Fruit fly (Drosophila melanogaster): ENCODE measurements around the gene Zw10.

Zw10 gene

dm6 chrX:2603851-2604505 lies at the start of gene Zw10, which contains the start of gene Klp3A:
Gene Zw10, plus strand, starts transcription at chrX:2604197.
Gene Klp3A, minus strand, starts transcription at chrX:2604052.
- no peak for TF ChIP-seq Hr78 (GFP tag; optimal IDR thresholded peaks at IDR 0.05)
- TF ChIP-seq Dfd (GFP tag; optimal IDR thresholded peaks at IDR 0.05) = no peak
- no peak for TF ChIP-seq Vsx2 (GFP tag; optimal IDR thresholded peaks at IDR 0.05; ENCODE audit: partially characterized antibody)
- TF ChIP-seq tai (GFP tag; optimal IDR thresholded peaks at IDR 0.05) = no peak
- no peak for TF ChIP-seq br (GFP tag; optimal IDR thresholded peaks at IDR 0.05)
- no peak for TF ChIP-seq lola (GFP tag; optimal IDR thresholded peaks at IDR 0.05)
- TF ChIP-seq CG9705 (GFP tag; optimal IDR thresholded peaks at IDR 0.05) = peak; percentile 36
- peak; percentile 49 for TF ChIP-seq h (GFP tag; optimal IDR thresholded peaks at IDR 0.05)
- TF ChIP-seq woc (GFP tag; optimal IDR thresholded peaks at IDR 0.05) = peak; percentile 69
- TF ChIP-seq psq (GFP tag; optimal IDR thresholded peaks at IDR 0.05) = no peak
- no peak for TF ChIP-seq Dif (GFP tag; optimal IDR thresholded peaks at IDR 0.05; ENCODE audit: partially characterized antibody)
- no peak for TF ChIP-seq sv (GFP tag; optimal IDR thresholded peaks at IDR 0.05)
- peak; percentile 17 for TF ChIP-seq OdsH (GFP tag; optimal IDR thresholded peaks at IDR 0.05)
- peak; percentile 31 for TF ChIP-seq ey (GFP tag; optimal IDR thresholded peaks at IDR 0.05)
- no peak for TF ChIP-seq pan (optimal IDR thresholded peaks at IDR 0.05)
- TF ChIP-seq dsf (GFP tag; optimal IDR thresholded peaks at IDR 0.05; ENCODE audit: borderline replicate concordance) = no peak
- TF ChIP-seq Sp1 (GFP tag; optimal IDR thresholded peaks at IDR 0.05) = peak; percentile 46
- TF ChIP-seq HLH106 (tag; optimal IDR thresholded peaks at IDR 0.05) = peak; percentile 62
- peak; percentile 31 for TF ChIP-seq rgr (GFP tag; optimal IDR thresholded peaks at IDR 0.05)
- TF ChIP-seq CG32264 (GFP tag; optimal IDR thresholded peaks at IDR 0.05) = no peak
- no peak for TF ChIP-seq dmrt93B (GFP tag; optimal IDR thresholded peaks at IDR 0.05)
- no peak for TF ChIP-seq fru (GFP tag; optimal IDR thresholded peaks at IDR 0.05)
- no peak for TF ChIP-seq Rel (GFP tag; optimal IDR thresholded peaks at IDR 0.05)
- TF ChIP-seq Rel (tag; optimal IDR thresholded peaks at IDR 0.05) = peak; percentile 28
- peak; percentile 77 for TF ChIP-seq Myc (optimal IDR thresholded peaks at IDR 0.05)
- no peak for TF ChIP-seq dl (GFP tag; optimal IDR thresholded peaks at IDR 0.05; ENCODE audit: insufficient read depth in 1 of 2, partially characterized antibody in 2 of 2)

- TF ChIP-seq br (GFP tag; optimal IDR thresholded peaks at IDR 0.05) (no peak), CG9705 (GFP tag; optimal IDR thresholded peaks at IDR 0.05) (no peak), foxo (GFP tag; optimal IDR thresholded peaks at IDR 0.05) (no peak), Hr78 (GFP tag; optimal IDR thresholded peaks at IDR 0.05) (no peak), brk (GFP tag; optimal IDR thresholded peaks at IDR 0.05) (no peak), Mio (GFP tag; optimal IDR thresholded peaks at IDR 0.05) (no peak), dl (GFP tag; optimal IDR thresholded peaks at IDR 0.05; ENCODE audit: insufficient read depth in 1 of 2, partially characterized antibody in 2 of 2) (no peak), Dfd (GFP tag; optimal IDR thresholded peaks at IDR 0.05) (no peak)
These were observed 23.5 kb upstream of the Zw10 start, which contains the start of the genes Vha36-3 and AANATL7 for dm6 chrX:2580319-2581008. Gene Vha36-3, minus strand, starts transcription at chrX:2580560. Gene AANATL7, plus strand, starts transcription at chrX:2580958.

DNA sequence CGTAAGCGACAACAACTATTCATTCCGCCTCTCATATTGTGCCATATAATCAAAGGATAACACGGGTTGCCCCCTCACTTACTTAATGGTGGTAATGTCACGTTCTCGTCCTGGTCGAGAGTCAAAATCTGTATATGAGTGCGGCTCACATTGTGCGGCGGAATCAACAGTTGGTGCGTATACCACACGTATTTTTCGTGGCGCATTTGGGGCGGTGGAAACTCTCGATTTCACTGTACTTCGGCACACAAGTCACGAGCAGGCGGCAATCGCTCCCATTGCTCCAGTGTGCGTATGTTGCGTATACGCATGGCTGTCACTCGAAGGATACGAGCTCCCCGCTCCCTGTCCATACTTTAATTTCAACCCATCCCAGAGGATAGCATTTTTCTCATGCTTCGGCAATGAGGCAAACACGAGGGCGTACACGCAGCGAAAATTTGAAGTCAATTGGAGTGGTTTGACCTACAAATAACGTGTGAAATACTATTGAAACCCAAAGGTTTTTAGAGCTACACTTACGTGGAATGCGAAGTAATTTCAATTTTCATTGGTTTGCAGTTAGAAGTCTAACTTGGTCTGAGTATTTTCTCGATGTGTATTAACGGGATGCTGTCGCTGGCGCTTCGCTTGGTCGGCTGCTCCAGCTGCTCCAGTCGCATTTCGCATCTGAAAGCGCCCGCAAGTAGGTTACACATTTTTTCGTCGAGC lies 22.0 kb upstream of the Zw10 start:
- TF ChIP-seq fru (GFP tag; optimal IDR thresholded peaks at IDR 0.05) = peak; percentile 36
- TF ChIP-seq Sp1 (GFP tag; optimal IDR thresholded peaks at IDR 0.05) = no peak
- peak; percentile 10 for TF ChIP-seq OdsH (GFP tag; optimal IDR thresholded peaks at IDR 0.05)
- peak; percentile 27 for TF ChIP-seq ey (GFP tag; optimal IDR thresholded peaks at IDR 0.05)
- peak; percentile 58 for TF ChIP-seq sv (GFP tag; optimal IDR thresholded peaks at IDR 0.05)
- TF ChIP-seq foxo (GFP tag; optimal IDR thresholded peaks at IDR 0.05) = peak in 1 of 2 experiments; percentile 44
- TF ChIP-seq h (GFP tag; optimal IDR thresholded peaks at IDR 0.05) = peak; percentile 38
- TF ChIP-seq brk (GFP tag; optimal IDR thresholded peaks at IDR 0.05) = no peak
- peak; percentile 2 for TF ChIP-seq psq (GFP tag; optimal IDR thresholded peaks at IDR 0.05)
- peak; percentile 19 for TF ChIP-seq rgr (GFP tag; optimal IDR thresholded peaks at IDR 0.05)
- TF ChIP-seq dmrt93B (GFP tag; optimal IDR thresholded peaks at IDR 0.05) = no peak

DNA sequence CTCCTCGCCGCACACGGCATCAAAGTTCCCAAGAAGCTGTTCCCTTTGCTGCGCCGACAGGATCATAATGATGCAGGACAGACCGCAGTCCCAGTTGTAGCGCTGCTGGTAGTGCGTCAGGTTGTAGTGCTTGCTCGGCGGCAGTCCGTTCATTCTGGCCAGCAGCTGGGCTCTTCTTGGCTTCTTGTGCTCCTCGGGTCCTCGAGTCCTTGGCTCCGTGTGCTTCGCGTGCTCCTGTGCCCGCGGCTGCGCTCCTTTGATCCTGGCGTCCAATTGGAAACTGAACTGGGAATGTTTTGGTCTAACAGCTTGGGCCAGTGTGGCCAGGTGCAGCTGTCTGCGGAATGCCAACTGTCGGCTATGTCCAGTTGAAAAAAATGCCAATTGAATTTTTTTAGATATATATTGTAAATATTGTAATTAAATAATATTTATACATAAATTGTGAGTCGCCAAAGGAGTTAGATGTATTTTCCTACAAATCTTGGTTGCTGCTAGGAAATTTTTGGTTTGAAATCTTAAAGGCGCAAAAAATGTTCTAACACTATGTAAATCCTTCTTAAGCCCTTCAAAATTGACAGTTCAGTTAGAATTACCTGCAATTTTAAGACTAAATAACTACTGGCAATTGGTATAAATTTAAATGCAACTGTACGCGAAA lies 18.8 kb upstream of the Zw10 start, which contains the start of gene CG13760:
CG13760 (minus strand) TSS at position 645 of the 661 bp plus-strand sequence.
- no peak for TF ChIP-seq OdsH (GFP tag; optimal IDR thresholded peaks at IDR 0.05)
- TF ChIP-seq foxo (GFP tag; optimal IDR thresholded peaks at IDR 0.05) = peak in 1 of 2 experiments; percentile 13

Data from whole organism, wandering third instar larva.